Worm (Caenorhabditis elegans) whole organism, L2 larva: Measurements from ENCODE around the gene F40G9.8.
A peak's percentile ranks its signal among the peaks of the same experiment; 100 is the strongest.

Source experiments
- C34F6.9 ChIP-seq: fragments of 150-350 bp; optimal IDR thresholded peaks from 2 replicates; lab custom pipeline; 2014; ENCODE audit warnings: missing biosample characterization, missing genetic modification characterization
- F13H6.1 ChIP-seq: sonication (generic microtip); optimal IDR thresholded peaks from 2 replicates; lab custom pipeline; 2016; ENCODE audit warnings: missing genetic modification characterization, missing compliant biosample characterization
- ZK546.5 ChIP-seq: sonication (generic microtip); optimal IDR thresholded peaks from 2 replicates; lab custom pipeline; 2017; ENCODE audit warnings: missing biosample characterization, missing genetic modification characterization
- alr-1 ChIP-seq: fragments of 150-350 bp; optimal IDR thresholded peaks from 2 replicates; lab custom pipeline; 2014; ENCODE audit warnings: missing biosample characterization, missing genetic modification characterization
- ama-1 ChIP-seq: fragments of 150-350 bp; optimal IDR thresholded peaks from 2 replicates; lab custom pipeline; 2018; ENCODE audit warnings: inconsistent platforms
- ceh-16 ChIP-seq: fragments of 150-350 bp; optimal IDR thresholded peaks from 2 replicates; lab custom pipeline; 2014; ENCODE audit warnings: missing biosample characterization, missing genetic modification characterization
- ceh-82 ChIP-seq: fragments of 150-350 bp; optimal IDR thresholded peaks from 2 replicates; lab custom pipeline; 2014; ENCODE audit warnings: missing biosample characterization, missing genetic modification characterization
- egl-27 ChIP-seq: sonication (generic microtip); optimal IDR thresholded peaks from 3 replicates; lab custom pipeline; 2017; ENCODE audit warnings: missing biosample characterization, missing genetic modification reagents, missing genetic modification characterization
- elt-1 ChIP-seq: fragments of 150-350 bp; optimal IDR thresholded peaks from 2 replicates; lab custom pipeline; 2014; ENCODE audit warnings: missing biosample characterization, missing genetic modification characterization
- elt-3 ChIP-seq: sonication (generic microtip); optimal IDR thresholded peaks from 2 replicates; lab custom pipeline; 2017; ENCODE audit warnings: missing biosample characterization, missing genetic modification characterization
- fos-1 ChIP-seq: fragments of 150-350 bp; optimal IDR thresholded peaks from 2 replicates; lab custom pipeline; 2014; ENCODE audit warnings: missing biosample characterization, missing genetic modification characterization
- gmeb-1 ChIP-seq: fragments of 150-350 bp; optimal IDR thresholded peaks from 2 replicates; lab custom pipeline; 2014; ENCODE audit warnings: missing biosample characterization, missing genetic modification characterization
- lin-11 ChIP-seq: fragments of 150-350 bp; sonication (generic microtip); optimal IDR thresholded peaks from 2 replicates; lab custom pipeline; 2014; ENCODE audit warnings: missing biosample characterization, missing genetic modification characterization, inconsistent platforms, mixed read lengths
- lin-39 ChIP-seq: fragments of 150-350 bp; optimal IDR thresholded peaks from 2 replicates; lab custom pipeline; 2014; ENCODE audit warnings: missing biosample characterization, missing genetic modification reagents, missing genetic modification characterization
- lsy-2 ChIP-seq, 2 experiments: fragments of 150-350 bp in 1 of 2; sonication (generic microtip) in 1 of 2; optimal IDR thresholded peaks; 2 replicates each; lab custom pipeline; 2014 to 2017; ENCODE audit warnings: missing biosample characterization in 2 of 2, missing genetic modification characterization in 2 of 2
- mab-5 ChIP-seq: fragments of 150-350 bp; optimal IDR thresholded peaks from 2 replicates; lab custom pipeline; 2014; ENCODE audit warnings: missing biosample characterization, missing genetic modification characterization
- mdl-1 ChIP-seq, 2 experiments: fragments of 150-350 bp in 1 of 2; sonication (generic microtip) in 1 of 2; optimal IDR thresholded peaks; 2 replicates each; lab custom pipeline; 2017; ENCODE audit warnings: missing biosample characterization in 2 of 2, missing genetic modification characterization in 2 of 2
- nhr-10 ChIP-seq: sonication (generic microtip); optimal IDR thresholded peaks from 2 replicates; lab custom pipeline; 2017; ENCODE audit warnings: missing biosample characterization, missing genetic modification characterization
- nhr-12 ChIP-seq: fragments of 150-350 bp; optimal IDR thresholded peaks from 2 replicates; lab custom pipeline; 2014; ENCODE audit warnings: missing biosample characterization, missing genetic modification characterization
- nhr-21 ChIP-seq: fragments of 150-350 bp; optimal IDR thresholded peaks from 2 replicates; lab custom pipeline; 2014; ENCODE audit warnings: missing biosample characterization, missing genetic modification characterization
- peb-1 ChIP-seq: fragments of 150-350 bp; optimal IDR thresholded peaks from 2 replicates; lab custom pipeline; 2014; ENCODE audit warnings: missing biosample characterization, missing genetic modification characterization
- sem-4 ChIP-seq: fragments of 150-350 bp; optimal IDR thresholded peaks from 2 replicates; lab custom pipeline; 2014; ENCODE audit warnings: missing biosample characterization, missing genetic modification reagents, missing genetic modification characterization
- skn-1 ChIP-seq: sonication (generic microtip); optimal IDR thresholded peaks from 2 replicates; lab custom pipeline; 2017; ENCODE audit warnings: missing biosample characterization, missing genetic modification characterization
- sma-9 ChIP-seq, 2 experiments: fragments of 150-350 bp in 1 of 2; sonication (generic microtip) in 1 of 2; optimal IDR thresholded peaks; 2 replicates each; lab custom pipeline; 2014 to 2016; ENCODE audit warnings: missing genetic modification characterization in 2 of 2, mild to moderate bottlenecking in 1 of 2, missing biosample characterization in 1 of 2, missing compliant biosample characterization in 1 of 2, missing genetic modification reagents in 1 of 2, moderate library complexity in 1 of 2
- snpc-4 ChIP-seq: fragments of 150-350 bp; optimal IDR thresholded peaks from 2 replicates; lab custom pipeline; 2014; ENCODE audit warnings: missing biosample characterization, missing genetic modification characterization
- unc-39 ChIP-seq: fragments of 150-350 bp; optimal IDR thresholded peaks from 2 replicates; lab custom pipeline; 2014; ENCODE audit warnings: missing biosample characterization, missing genetic modification characterization
- unc-55 ChIP-seq: fragments of 150-350 bp; sonication (generic microtip); optimal IDR thresholded peaks from 3 replicates; lab custom pipeline; 2014; ENCODE audit warnings: missing biosample characterization, missing genetic modification reagents, missing genetic modification characterization
- unc-62 ChIP-seq: fragments of 150-350 bp; optimal IDR thresholded peaks from 2 replicates; lab custom pipeline; 2014; ENCODE audit warnings: missing biosample characterization, missing genetic modification reagents, missing genetic modification characterization
- zag-1 ChIP-seq: fragments of 150-350 bp; optimal IDR thresholded peaks from 2 replicates; lab custom pipeline; 2014; ENCODE audit warnings: missing biosample characterization, missing genetic modification characterization
- ztf-1 ChIP-seq: fragments of 200-800 bp; sonication (Bioruptor generic); conservative IDR thresholded peaks from 2 replicates; pipeline ENCODE4 v1.3.6; 2022; ENCODE audit warnings: missing genetic modification characterization, missing compliant biosample characterization
- ztf-11 ChIP-seq: sonication (generic microtip); optimal IDR thresholded peaks from 2 replicates; lab custom pipeline; 2017; ENCODE audit warnings: missing biosample characterization, missing genetic modification characterization
- ztf-4 ChIP-seq: fragments of 150-350 bp; optimal IDR thresholded peaks from 2 replicates; lab custom pipeline; 2014; ENCODE audit warnings: missing biosample characterization, missing genetic modification characterization

Gene F40G9.8

DNA sequence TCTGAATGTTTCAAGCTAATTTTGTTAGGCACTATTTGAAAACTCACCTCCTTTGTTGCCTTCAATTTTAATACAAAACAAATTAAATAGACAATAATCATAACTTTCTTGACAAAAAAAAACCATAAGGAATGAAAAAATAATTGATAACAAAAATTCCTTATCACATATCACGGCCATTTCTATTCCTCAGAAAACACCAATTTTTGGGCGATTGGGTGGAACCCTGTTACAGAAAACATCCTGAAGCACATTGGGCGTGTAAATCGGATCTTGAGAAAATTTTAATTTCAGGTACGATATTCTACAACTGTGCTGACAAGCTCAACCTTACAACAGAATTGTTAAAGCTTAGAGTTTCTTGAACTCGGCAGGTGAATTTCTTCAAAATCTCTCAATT is at the start of gene F40G9.8:
TSS of gene F40G9.8 (minus strand) at position 101 of the 400 bp plus-strand sequence.
- TF ChIP-seq ama-1, result no peak
- TF ChIP-seq ztf-4 (tag; lab: Kevin White, UChicago), result no peak
- no peak for TF ChIP-seq ceh-82 (tag; lab: Kevin White, UChicago)
- no peak for TF ChIP-seq elt-3
- TF ChIP-seq lin-39 (tag; lab: Kevin White, UChicago), result no peak
- TF ChIP-seq zag-1, result no peak
- TF ChIP-seq lin-11, result no peak
- TF ChIP-seq nhr-10 (tag; lab: Kevin White, UChicago), result no peak
- TF ChIP-seq elt-1, result no peak
- TF ChIP-seq ZK546.5 (tag; lab: Kevin White, UChicago), result no peak
- TF ChIP-seq lsy-2 (tag; optimal IDR thresholded peaks at IDR 0.05; lab: Kevin White, UChicago), result no peak
- no peak for TF ChIP-seq gmeb-1 (tag; lab: Kevin White, UChicago)
- no peak for TF ChIP-seq fos-1 (tag; lab: Kevin White, UChicago)
- no peak for TF ChIP-seq nhr-21 (tag; lab: Kevin White, UChicago)
- TF ChIP-seq F13H6.1 (tag; lab: Kevin White, UChicago), result no peak
- TF ChIP-seq unc-55 (GFP tag; lab: Kevin White, UChicago), result no peak
- TF ChIP-seq sem-4 (tag; lab: Kevin White, UChicago), result no peak

ce11 chrIII:211387-211786 is 46.7 kb upstream of the F40G9.8 start:
- TF ChIP-seq sma-9 (GFP tag; optimal IDR thresholded peaks at IDR 0.05; lab: Kevin White, UChicago), result no peak
- TF ChIP-seq sma-9 (tag; optimal IDR thresholded peaks at IDR 0.05; lab: Kevin White, UChicago), result no peak
- TF ChIP-seq C34F6.9, result no peak
- no peak for TF ChIP-seq nhr-21 (tag; lab: Kevin White, UChicago)
- no peak for TF ChIP-seq peb-1 (tag; lab: Kevin White, UChicago)
- no peak for TF ChIP-seq unc-62 (GFP tag; lab: Kevin White, UChicago)
- TF ChIP-seq mdl-1 (tag; optimal IDR thresholded peaks at IDR 0.05; lab: Kevin White, UChicago), result no peak
- no peak for TF ChIP-seq skn-1 (tag; lab: Kevin White, UChicago)
- no peak for TF ChIP-seq unc-39 (tag; lab: Kevin White, UChicago)
- no peak for TF ChIP-seq elt-1

DNA sequence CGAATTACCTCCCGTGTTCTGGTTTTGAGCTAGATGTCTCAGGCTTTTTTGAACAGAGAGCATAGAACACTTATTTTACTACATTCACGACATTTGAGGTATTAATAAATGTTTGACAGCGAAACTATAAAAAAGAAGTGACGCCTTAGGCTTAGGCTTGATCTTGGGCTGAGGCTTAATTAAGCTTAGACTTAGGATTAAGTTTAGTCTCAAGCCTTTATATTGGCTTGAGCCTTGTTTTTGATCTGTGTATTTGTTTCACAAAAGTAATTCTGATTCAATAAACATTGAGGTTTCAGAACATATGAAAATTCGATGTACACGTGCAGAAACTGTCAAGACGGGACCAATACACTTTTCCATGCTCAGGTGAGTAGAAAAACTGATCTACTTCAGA is 45.0 kb upstream of the F40G9.8 start, which contains the start of gene klp-20:
TSS of gene klp-20 (plus strand) at position 298 of the 397 bp plus-strand sequence.
- TF ChIP-seq mab-5 (tag; lab: Kevin White, UChicago) (no peak), nhr-21 (tag; lab: Kevin White, UChicago) (no peak), egl-27 (tag; lab: Kevin White, UChicago) (no peak), lsy-2 (tag; optimal IDR thresholded peaks at IDR 0.05; lab: Kevin White, UChicago) (no peak), ceh-16 (tag; lab: Kevin White, UChicago) (no peak), snpc-4 (tag; lab: Kevin White, UChicago) (no peak), nhr-12 (tag; lab: Kevin White, UChicago) (no peak), lin-39 (tag; lab: Kevin White, UChicago) (no peak), zag-1 (no peak), ceh-82 (tag; lab: Kevin White, UChicago) (no peak), ZK546.5 (tag; lab: Kevin White, UChicago) (no peak), ztf-11 (no peak)

DNA sequence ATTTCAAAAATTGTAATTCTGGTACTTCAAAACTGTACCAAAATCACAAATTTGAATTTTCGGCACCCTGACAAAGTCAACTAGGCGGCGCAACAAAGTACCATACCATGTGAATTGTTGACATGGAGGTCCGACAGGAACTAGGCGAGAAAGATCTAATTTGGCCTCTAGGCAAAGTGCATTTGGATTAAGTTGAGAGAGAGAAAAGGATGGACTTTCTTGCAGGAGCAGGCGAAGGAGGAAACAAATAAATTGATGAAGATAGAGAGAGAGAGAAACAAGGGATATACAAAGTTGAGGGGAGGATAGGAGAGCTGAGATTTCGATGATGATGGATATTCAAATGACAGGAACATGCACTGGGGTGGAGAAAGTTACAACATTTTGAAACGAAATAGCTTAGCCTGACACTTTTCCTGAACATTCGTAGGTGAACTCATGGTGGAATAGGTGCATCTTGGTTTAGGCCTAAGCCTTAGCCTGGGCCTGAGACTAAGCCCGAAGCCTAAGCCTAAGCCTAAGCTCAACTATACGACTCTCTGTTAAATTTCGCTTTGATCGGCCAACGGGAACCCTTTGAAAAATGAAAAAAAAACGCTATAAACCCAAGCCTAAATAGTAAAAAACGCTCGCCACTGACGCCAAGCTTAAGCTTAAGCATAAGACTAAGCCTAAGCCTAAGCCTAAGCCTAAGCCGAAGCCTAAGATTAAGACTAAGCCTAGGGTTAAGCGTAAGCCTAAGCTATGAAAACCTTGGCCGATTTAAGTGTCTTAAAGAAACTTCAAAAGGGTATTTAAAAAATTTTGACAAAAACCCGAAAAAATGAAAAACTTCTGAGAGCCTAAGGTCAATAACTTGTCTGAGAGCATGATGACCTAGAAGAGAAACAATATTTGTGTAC is 44.4 kb upstream of the F40G9.8 start:
- TF ChIP-seq mdl-1 (tag; optimal IDR thresholded peaks at IDR 0.05; lab: Kevin White, UChicago), result no peak

DNA sequence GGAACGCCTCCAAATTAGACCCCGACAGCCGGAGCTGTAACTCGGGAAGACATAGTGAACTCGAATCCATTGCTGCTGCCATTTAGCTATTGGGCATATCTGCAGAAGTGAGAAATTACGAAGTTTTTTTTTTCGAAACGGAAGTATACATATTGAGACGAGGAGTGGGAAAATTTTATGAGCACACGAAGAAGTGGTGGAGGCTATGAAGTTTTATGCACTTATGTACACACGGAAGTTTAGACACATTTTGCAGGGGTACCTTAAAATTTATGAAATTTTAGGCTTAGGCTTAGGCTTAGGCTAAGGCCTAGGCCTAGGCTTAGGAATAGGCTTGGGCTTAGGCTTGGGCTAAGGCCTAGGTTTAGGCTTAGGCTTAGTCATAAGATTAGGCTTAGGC is 42.3 kb upstream of the F40G9.8 start, which contains the start of gene W10C4.1:
TSS of gene W10C4.1 (minus strand) at position 101 of the 400 bp plus-strand sequence.
- TF ChIP-seq ztf-1 (GFP tag; lab: Robert Waterston, UW) (no peak), alr-1 (no peak), unc-55 (GFP tag; lab: Kevin White, UChicago) (peak; percentile 9)
